Fruit fly (Drosophila melanogaster) whole organism, embryonic: Measurements from ENCODE around the gene tws.

Experiments
- Asciz ChIP-seq: fragments of 200-800 bp; sonication (Bioruptor generic); optimal IDR thresholded peaks from 2 replicates; lab custom pipeline; 2017; ENCODE audit warnings: missing biosample characterization, mild to moderate bottlenecking, missing genetic modification characterization, missing genetic modification reagents
- Bdp1 ChIP-seq: fragments of 200-800 bp; sonication (Bioruptor generic); optimal IDR thresholded peaks from 3 replicates; lab custom pipeline; 2016; ENCODE audit warnings: missing biosample characterization, missing genetic modification characterization
- Bteb2 ChIP-seq: fragments of 200-800 bp; sonication (Bioruptor generic); optimal IDR thresholded peaks from 2 replicates; lab custom pipeline; 2016; ENCODE audit warnings: missing biosample characterization, missing genetic modification characterization
- CG10147 ChIP-seq: fragments of 200-800 bp; sonication (Bioruptor generic); optimal IDR thresholded peaks from 2 replicates; lab custom pipeline; 2019; ENCODE audit warnings: missing biosample characterization, mild to moderate bottlenecking, missing genetic modification characterization, moderate library complexity
- CG10431 ChIP-seq: fragments of 200-800 bp; sonication (Bioruptor generic); optimal IDR thresholded peaks from 3 replicates; lab custom pipeline; 2018; ENCODE audit warnings: missing biosample characterization, mild to moderate bottlenecking, missing genetic modification characterization
- CG11247 ChIP-seq: fragments of 200-800 bp; sonication (Bioruptor generic); IDR thresholded peaks from 2 replicates; pipeline ENCODE4 v1.3.6; 2022; ENCODE audit warnings: missing biosample characterization, missing genetic modification characterization
- CG11695 ChIP-seq: fragments of 200-800 bp; sonication (Bioruptor generic); IDR thresholded peaks from 3 replicates; pipeline ENCODE4 v1.3.6; 2022; ENCODE audit warnings: missing biosample characterization, missing genetic modification characterization
- CG11723 ChIP-seq: fragments of 200-800 bp; sonication (Bioruptor generic); optimal IDR thresholded peaks from 2 replicates; lab custom pipeline; 2017; ENCODE audit warnings: missing biosample characterization, mild to moderate bottlenecking, missing genetic modification characterization
- CG12659 ChIP-seq: fragments of 200-800 bp; sonication (Bioruptor generic); optimal IDR thresholded peaks from 3 replicates; lab custom pipeline; 2017; ENCODE audit warnings: mild to moderate bottlenecking, missing biosample characterization, missing genetic modification reagents, missing genetic modification characterization
- CG12744 ChIP-seq: fragments of 200-800 bp; sonication (Bioruptor generic); optimal IDR thresholded peaks from 2 replicates; lab custom pipeline; 2016; ENCODE audit warnings: missing biosample characterization, missing genetic modification characterization
- CG13624 ChIP-seq: fragments of 200-800 bp; sonication (Bioruptor generic); optimal IDR thresholded peaks from 2 replicates; lab custom pipeline; 2016; ENCODE audit warnings: missing biosample characterization, missing genetic modification characterization
- CG1602 ChIP-seq: fragments of 200-800 bp; sonication (Bioruptor generic); optimal IDR thresholded peaks from 3 replicates; lab custom pipeline; 2016; ENCODE audit warnings: missing biosample characterization, missing genetic modification characterization
- CG1647 ChIP-seq: fragments of 200-800 bp; sonication (Bioruptor generic); optimal IDR thresholded peaks from 3 replicates; lab custom pipeline; 2016; ENCODE audit warnings: missing biosample characterization, missing genetic modification characterization
- CG17186 ChIP-seq: fragments of 200-800 bp; sonication (Bioruptor generic); optimal IDR thresholded peaks from 3 replicates; lab custom pipeline; 2017; ENCODE audit warnings: missing biosample characterization, missing genetic modification reagents, missing genetic modification characterization
- CG18476 ChIP-seq: fragments of 200-800 bp; sonication (Bioruptor generic); optimal IDR thresholded peaks from 2 replicates; lab custom pipeline; 2016; ENCODE audit warnings: missing biosample characterization, mild to moderate bottlenecking, missing genetic modification characterization
- CG42726 ChIP-seq: fragments of 200-800 bp; sonication (Bioruptor generic); IDR thresholded peaks from 2 replicates; pipeline ENCODE4 v1.3.6; 2022; ENCODE audit warnings: missing biosample characterization, missing genetic modification characterization; ENCODE audit not compliant: partially characterized antibody
- CG4282 ChIP-seq: fragments of 200-800 bp; sonication (Bioruptor generic); optimal IDR thresholded peaks from 2 replicates; lab custom pipeline; 2016; ENCODE audit warnings: missing biosample characterization, missing genetic modification characterization
- CG7556 ChIP-seq: fragments of 200-800 bp; sonication (Bioruptor generic); optimal IDR thresholded peaks from 2 replicates; lab custom pipeline; 2017; ENCODE audit warnings: missing biosample characterization, mild to moderate bottlenecking, missing genetic modification characterization
- CG7839 ChIP-seq: fragments of 200-800 bp; sonication (Bioruptor generic); optimal IDR thresholded peaks from 3 replicates; lab custom pipeline; 2018; ENCODE audit warnings: missing biosample characterization, mild to moderate bottlenecking, missing genetic modification characterization, moderate library complexity
- CG8281 ChIP-seq: fragments of 200-800 bp; sonication (Bioruptor generic); optimal IDR thresholded peaks from 2 replicates; lab custom pipeline; 2018; ENCODE audit warnings: missing biosample characterization, mild to moderate bottlenecking, missing genetic modification characterization, moderate library complexity
- CoRest ChIP-seq: fragments of 200-800 bp; sonication (Bioruptor generic); optimal IDR thresholded peaks from 3 replicates; lab custom pipeline; 2018; ENCODE audit warnings: missing biosample characterization, mild to moderate bottlenecking, missing genetic modification characterization, moderate library complexity
- Dbx ChIP-seq: fragments of 200-800 bp; sonication (Bioruptor generic); IDR thresholded peaks from 3 replicates; pipeline ENCODE4 v1.3.6; 2022; ENCODE audit warnings: missing biosample characterization, missing genetic modification characterization
- Dek ChIP-seq: fragments of 200-800 bp; sonication (Bioruptor generic); optimal IDR thresholded peaks from 3 replicates; lab custom pipeline; 2019; ENCODE audit warnings: missing biosample characterization, mild to moderate bottlenecking, missing genetic modification characterization, moderate library complexity
- Dip3 ChIP-seq: fragments of 200-800 bp; sonication (Bioruptor generic); optimal IDR thresholded peaks from 3 replicates; lab custom pipeline; 2016; ENCODE audit warnings: missing biosample characterization, missing genetic modification characterization
- Gsc ChIP-seq: fragments of 200-800 bp; sonication (Bioruptor generic); IDR thresholded peaks from 2 replicates; pipeline ENCODE4 v1.3.6; 2022; ENCODE audit warnings: missing biosample characterization, missing genetic modification characterization
- HLH4C ChIP-seq: fragments of 200-800 bp; sonication (Bioruptor generic); IDR thresholded peaks from 3 replicates; pipeline ENCODE4 v1.3.6; 2022; ENCODE audit warnings: missing biosample characterization, missing genetic modification characterization; ENCODE audit not compliant: partially characterized antibody
- Nf-YC ChIP-seq: fragments of 200-800 bp; optimal IDR thresholded peaks from 3 replicates; lab custom pipeline; 2019; ENCODE audit warnings: missing biosample characterization, mild to moderate bottlenecking, missing genetic modification characterization, moderate library complexity
- NfI ChIP-seq: fragments of 200-800 bp; sonication (Bioruptor generic); optimal IDR thresholded peaks from 3 replicates; lab custom pipeline; 2018; ENCODE audit warnings: missing biosample characterization, mild to moderate bottlenecking, missing genetic modification characterization, moderate library complexity
- al ChIP-seq: fragments of 200-800 bp; sonication (Bioruptor generic); IDR thresholded peaks from 2 replicates; pipeline ENCODE4 v1.3.6; 2022; ENCODE audit warnings: missing biosample characterization, missing genetic modification characterization
- chif ChIP-seq, 2 experiments: fragments of 200-800 bp; sonication (Bioruptor generic); optimal IDR thresholded peaks; 3 replicates each; lab custom pipeline; 2016; ENCODE audit warnings: missing biosample characterization in 2 of 2, missing genetic modification characterization in 2 of 2
- chn ChIP-seq: fragments of 200-800 bp; sonication (Bioruptor generic); optimal IDR thresholded peaks from 2 replicates; lab custom pipeline; 2016; ENCODE audit warnings: missing biosample characterization, missing genetic modification characterization
- corto ChIP-seq: fragments of 200-800 bp; sonication (Bioruptor generic); optimal IDR thresholded peaks from 2 replicates; lab custom pipeline; 2016; ENCODE audit warnings: missing biosample characterization, mild to moderate bottlenecking, missing genetic modification characterization, moderate library complexity
- dan ChIP-seq: fragments of 200-800 bp; sonication (Bioruptor generic); IDR thresholded peaks from 2 replicates; pipeline ENCODE4 v1.3.6; 2022; ENCODE audit warnings: missing biosample characterization, missing genetic modification characterization
- danr ChIP-seq: fragments of 200-800 bp; sonication (Bioruptor generic); IDR thresholded peaks from 2 replicates; pipeline ENCODE4 v1.3.6; 2022; ENCODE audit warnings: missing biosample characterization, missing genetic modification characterization
- dati ChIP-seq: fragments of 200-800 bp; sonication (Bioruptor generic); IDR thresholded peaks from 2 replicates; pipeline ENCODE4 v1.3.6; 2022; ENCODE audit warnings: missing biosample characterization, missing genetic modification characterization
- en ChIP-seq: fragments of 200-800 bp; sonication (Bioruptor generic); optimal IDR thresholded peaks from 2 replicates; lab custom pipeline; 2016; ENCODE audit warnings: missing biosample characterization, missing genetic modification characterization
- fru ChIP-seq: fragments of >200 bp; optimal IDR thresholded peaks from 2 replicates; lab custom pipeline; 2017
- grau ChIP-seq: fragments of 200-800 bp; optimal IDR thresholded peaks from 3 replicates; lab custom pipeline; 2019; ENCODE audit warnings: missing biosample characterization, mild to moderate bottlenecking, missing genetic modification characterization, moderate library complexity
- grn ChIP-seq: fragments of 200-800 bp; sonication (Bioruptor generic); optimal IDR thresholded peaks from 3 replicates; lab custom pipeline; 2017; ENCODE audit warnings: missing biosample characterization, missing genetic modification characterization
- gt ChIP-seq: fragments of 200-800 bp; sonication (Bioruptor generic); IDR thresholded peaks from 2 replicates; pipeline ENCODE4 v1.3.6; 2022; ENCODE audit warnings: missing biosample characterization, missing genetic modification characterization
- ham ChIP-seq: fragments of 200-800 bp; sonication (Bioruptor generic); IDR thresholded peaks from 2 replicates; pipeline ENCODE4 v1.3.6; 2022; ENCODE audit warnings: missing biosample characterization, missing genetic modification characterization
- jing ChIP-seq: fragments of 200-800 bp; sonication (Bioruptor generic); optimal IDR thresholded peaks from 2 replicates; lab custom pipeline; 2018; ENCODE audit warnings: missing biosample characterization, mild to moderate bottlenecking, missing genetic modification characterization
- mirr ChIP-seq: fragments of 200-800 bp; sonication (Bioruptor generic); optimal IDR thresholded peaks from 3 replicates; lab custom pipeline; 2018; ENCODE audit warnings: missing biosample characterization, mild to moderate bottlenecking, missing genetic modification characterization
- otp ChIP-seq: fragments of 200-800 bp; sonication (Bioruptor generic); IDR thresholded peaks from 3 replicates; pipeline ENCODE4, ENCODE4 v1.3.6; 2022; ENCODE audit warnings: missing biosample characterization, missing genetic modification characterization
- sens ChIP-seq: fragments of 200-800 bp; sonication (Bioruptor generic); peaks from one replicate; lab custom pipeline; 2016; ENCODE audit warnings: missing biosample characterization, missing genetic modification characterization
- sens-2 ChIP-seq: fragments of 200-800 bp; sonication (Bioruptor generic); IDR thresholded peaks from 2 replicates; pipeline ENCODE4 v1.3.6; 2022; ENCODE audit warnings: missing biosample characterization, missing genetic modification characterization
- sisA ChIP-seq: fragments of 200-800 bp; sonication (Bioruptor generic); IDR thresholded peaks from 2 replicates; pipeline ENCODE4 v1.3.6; 2022; ENCODE audit warnings: missing biosample characterization, missing genetic modification characterization
- sna ChIP-seq: fragments of 200-800 bp; sonication (Bioruptor generic); IDR thresholded peaks from 2 replicates; pipeline ENCODE4 v1.3.6; 2022; ENCODE audit warnings: missing biosample characterization, missing genetic modification characterization; ENCODE audit not compliant: partially characterized antibody
- sr ChIP-seq: fragments of 200-800 bp; sonication (Bioruptor generic); IDR thresholded peaks from 3 replicates; pipeline ENCODE4 v1.3.6; 2022; ENCODE audit warnings: missing biosample characterization, missing genetic modification characterization
- stwl ChIP-seq: fragments of 200-800 bp; sonication (Bioruptor generic); optimal IDR thresholded peaks from 3 replicates; lab custom pipeline; 2018; ENCODE audit warnings: missing biosample characterization, mild to moderate bottlenecking, missing genetic modification characterization, moderate library complexity
- tap ChIP-seq: fragments of 200-800 bp; optimal IDR thresholded peaks from 3 replicates; lab custom pipeline; 2019; ENCODE audit warnings: missing biosample characterization, mild to moderate bottlenecking, missing genetic modification characterization, moderate library complexity

Gene tws

dm6 chr3R:10100498-10101196, 38.9 kb downstream of the tws start (continued):
- TF ChIP-seq corto (GFP tag; lab: Kevin White, UChicago) = no peak
- no peak for TF ChIP-seq CG1647 (GFP tag; lab: Kevin White, UChicago)
- no peak for TF ChIP-seq Asciz (GFP tag; lab: Kevin White, UChicago)
- no peak for TF ChIP-seq al (GFP tag; lab: Robert Waterston, UW)
- TF ChIP-seq CG12744 (GFP tag; lab: Kevin White, UChicago) = no peak
- TF ChIP-seq ham (GFP tag; lab: Robert Waterston, UW) = no peak
- TF ChIP-seq sisA = peak; percentile 56
- TF ChIP-seq stwl (tag; lab: Kevin White, UChicago) = no peak
- TF ChIP-seq CG17186 = no peak
- peak; percentile 8 for TF ChIP-seq CG10147 (GFP tag; lab: Kevin White, UChicago)
- TF ChIP-seq CG18476 (GFP tag; lab: Kevin White, UChicago) = no peak
- no peak for TF ChIP-seq sna (GFP tag; lab: Robert Waterston, UW)
- TF ChIP-seq dan (GFP tag; lab: Robert Waterston, UW) = no peak
- no peak for TF ChIP-seq Gsc (GFP tag; lab: Robert Waterston, UW)
- no peak for TF ChIP-seq HLH4C (GFP tag; lab: Robert Waterston, UW)
- no peak for TF ChIP-seq gt (GFP tag; lab: Robert Waterston, UW)
- TF ChIP-seq chif (GFP tag; optimal IDR thresholded peaks at IDR 0.05; lab: Kevin White, UChicago) = no peak
- peak; percentile 52 for TF ChIP-seq CG12659 (GFP tag; lab: Kevin White, UChicago)
- no peak for TF ChIP-seq en
- TF ChIP-seq otp (GFP tag; lab: Robert Waterston, UW) = peak; percentile 51; the same call in 2 of the 3 replicates
- peak; percentile 36 for TF ChIP-seq grau (tag; lab: Kevin White, UChicago)
- no peak for TF ChIP-seq Bdp1 (GFP tag; lab: Kevin White, UChicago)
- no peak for TF ChIP-seq grn (GFP tag; lab: Kevin White, UChicago)
- no peak for TF ChIP-seq CG4282 (GFP tag; lab: Kevin White, UChicago)
- TF ChIP-seq fru (lab: Kevin White, UChicago) = no peak
- TF ChIP-seq Dek (tag; lab: Kevin White, UChicago) = no peak
- peak; percentile 18 for TF ChIP-seq CG13624 (GFP tag; lab: Kevin White, UChicago)
- TF ChIP-seq CoRest (tag; lab: Kevin White, UChicago) = peak; percentile 33
- TF ChIP-seq Nf-YC (tag; lab: Kevin White, UChicago) = no peak
- peak; percentile 45 for TF ChIP-seq CG7839 (tag; lab: Kevin White, UChicago)
- TF ChIP-seq tap (tag; lab: Kevin White, UChicago) = no peak
- no peak for TF ChIP-seq jing (GFP tag; lab: Kevin White, UChicago)
- peak; percentile 48 for TF ChIP-seq NfI (GFP tag; lab: Kevin White, UChicago)
- no peak for TF ChIP-seq danr
- TF ChIP-seq Dip3 (GFP tag; lab: Kevin White, UChicago) = no peak
- no peak for TF ChIP-seq CG11723 (GFP tag; lab: Kevin White, UChicago)
- TF ChIP-seq mirr (GFP tag; lab: Kevin White, UChicago) = no peak
- TF ChIP-seq Dbx (GFP tag; lab: Robert Waterston, UW) = peak; percentile 77; the same call in 2 of the 3 replicates
- no peak for TF ChIP-seq CG1602 (GFP tag; lab: Kevin White, UChicago)
- TF ChIP-seq CG42726 = peak; percentile 44; the same call in 1 of the 2 replicates
- 0 out of 3 replicates have a peak, but pooled peaks have one; percentile 40 for TF ChIP-seq sr (GFP tag; lab: Robert Waterston, UW)
- TF ChIP-seq dati = no peak
- TF ChIP-seq sens-2 (GFP tag; lab: Robert Waterston, UW) = no peak
- TF ChIP-seq CG10431 (GFP tag; lab: Kevin White, UChicago) = no peak
- TF ChIP-seq CG8281 (tag; lab: Kevin White, UChicago) = no peak
- no peak for TF ChIP-seq CG11695 (GFP tag; lab: Robert Waterston, UW)
- no peak for TF ChIP-seq chn (GFP tag; lab: Kevin White, UChicago)
- no peak for TF ChIP-seq Bteb2 (GFP tag; lab: Kevin White, UChicago)
- TF ChIP-seq CG11247 (GFP tag; lab: Robert Waterston, UW) = peak; percentile 64
- TF ChIP-seq CG7556 (GFP tag; lab: Kevin White, UChicago) = no peak
- peak; percentile 32 for TF ChIP-seq sens
